Worm (Caenorhabditis elegans) whole organism, late embryonic: ENCODE data around the gene fbxa-174.

Experiments used
- C38D4.7 ChIP-seq: fragments of 200-800 bp; sonication (Bioruptor generic); optimal IDR thresholded peaks from 2 replicates; lab custom pipeline; 2018; ENCODE audit warnings: mild to moderate bottlenecking, missing genetic modification characterization, moderate library complexity, missing compliant biosample characterization
- ceh-14 ChIP-seq: sonication (generic microtip); optimal IDR thresholded peaks from 2 replicates; lab custom pipeline; 2016; ENCODE audit warnings: missing genotype, missing genetic modification characterization, missing compliant biosample characterization
- ceh-18 ChIP-seq: sonication (generic microtip); optimal IDR thresholded peaks from 2 replicates; lab custom pipeline; 2016; ENCODE audit warnings: missing genetic modification characterization, missing compliant biosample characterization
- hlh-8 ChIP-seq: sonication (generic microtip); optimal IDR thresholded peaks from 2 replicates; lab custom pipeline; 2016; ENCODE audit warnings: missing genotype, missing genetic modification characterization, missing compliant biosample characterization
- sox-4 ChIP-seq: sonication (generic microtip); optimal IDR thresholded peaks from 2 replicates; lab custom pipeline; 2017; ENCODE audit warnings: mild to moderate bottlenecking, missing genetic modification characterization, inconsistent platforms, missing compliant biosample characterization

DNA sequence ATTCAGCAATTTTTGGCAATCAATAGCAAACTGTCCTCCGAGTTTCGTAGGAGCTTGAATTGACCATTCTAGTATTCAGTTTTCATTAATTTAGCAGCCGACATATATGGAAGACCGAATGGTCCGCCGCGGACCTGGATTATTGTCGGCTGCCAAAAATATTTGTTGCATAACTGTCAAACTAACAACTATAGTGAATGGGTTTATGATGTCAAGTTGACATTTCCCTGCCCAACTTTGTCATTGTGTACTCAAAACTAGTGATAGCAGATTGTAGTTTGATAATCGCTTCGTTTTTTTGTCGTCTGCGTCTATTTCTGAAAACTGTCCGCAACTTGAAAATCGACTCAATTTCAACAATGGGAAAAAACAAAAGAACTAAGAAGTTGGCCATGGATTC lies 8.9 kb downstream of the fbxa-174 start, which contains the start of gene fbxa-176:
- TF ChIP-seq sox-4 = no peak
- TF ChIP-seq ceh-14 (tag; lab: Kevin White, UChicago) = no peak
- no peak for TF ChIP-seq C38D4.7 (GFP tag; lab: Kevin White, UChicago)
- TF ChIP-seq ceh-18 (tag; lab: Kevin White, UChicago) = no peak
- TF ChIP-seq hlh-8 = no peak
